Fruit fly (Drosophila melanogaster) whole organism, prepupa: ENCODE results near the gene hang.

ENCODE experiments used
- Sox102F ChIP-seq: fragments of 200-800 bp; sonication (Bioruptor generic); optimal IDR thresholded peaks from 2 replicates; lab custom pipeline; 2016; ENCODE audit warnings: missing biosample characterization, mild to moderate bottlenecking, missing genetic modification characterization
- fkh ChIP-seq: fragments of 200-800 bp; sonication (Bioruptor generic); optimal IDR thresholded peaks from 3 replicates; lab custom pipeline; 2017; ENCODE audit warnings: missing biosample characterization, mild to moderate bottlenecking, missing genetic modification characterization, moderate library complexity

DNA sequence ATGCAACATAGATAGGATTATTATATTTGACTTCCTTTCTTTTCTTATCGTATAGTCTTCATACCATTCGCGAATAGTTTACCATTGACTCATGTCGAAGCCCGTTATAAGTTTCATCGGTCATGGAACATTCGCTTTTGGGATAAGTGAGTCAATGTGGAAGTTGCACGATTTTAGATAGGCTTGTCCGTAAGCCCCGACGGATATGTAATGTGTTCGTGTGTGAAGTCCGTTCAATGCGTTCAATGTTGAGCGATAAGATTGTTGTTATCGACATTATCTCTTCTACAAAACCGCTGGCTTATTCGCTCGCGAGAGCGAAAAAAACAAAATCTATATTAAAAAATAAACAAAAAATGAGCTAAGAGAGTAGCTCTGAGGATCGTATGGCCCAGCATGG lies 17.8 kb upstream of the hang start, which contains the start of gene CG9981:
- TF ChIP-seq fkh (GFP tag; lab: Kevin White, UChicago) (no peak), Sox102F (no peak)
